Fruit fly (Drosophila melanogaster): Measurements from ENCODE around the gene Axs.

Gene Axs

dm6 chrX:16637594-16638485, 45.9 kb downstream of the Axs start, which contains the start of gene RpS19a (continued):
- TF ChIP-seq cg (GFP tag; optimal IDR thresholded peaks at IDR 0.05) = peak; percentile 72
- TF ChIP-seq NC2α (GFP tag; optimal IDR thresholded peaks at IDR 0.05) = peak; percentile 9
- TF ChIP-seq CG8478 (optimal IDR thresholded peaks at IDR 0.05) = no peak
- peak; percentile 42 for TF ChIP-seq CG11398 (GFP tag; optimal IDR thresholded peaks at IDR 0.05)
- peak; percentile 46 for TF ChIP-seq CG31224 (GFP tag; IDR thresholded peaks at IDR 0.05)
- TF ChIP-seq ind (GFP tag; optimal IDR thresholded peaks at IDR 0.05) = no peak
- TF ChIP-seq CG15514 (GFP tag; optimal IDR thresholded peaks at IDR 0.05) = peak; percentile 78
- peak; percentile 56 for TF ChIP-seq HLH3B (GFP tag; IDR thresholded peaks at IDR 0.05)
- TF ChIP-seq grn (GFP tag; optimal IDR thresholded peaks at IDR 0.05) = peak; percentile 37
- TF ChIP-seq abd-A (tag; optimal IDR thresholded peaks at IDR 0.05) = no peak
- no peak for TF ChIP-seq ftz-f1 (GFP tag; optimal IDR thresholded peaks at IDR 0.05)
- TF ChIP-seq CG2199 (GFP tag; IDR thresholded peaks at IDR 0.05) = peak; percentile 74; the same call in 1 of the 3 replicates
- peak; percentile 66 for TF ChIP-seq CG10959 (GFP tag; IDR thresholded peaks at IDR 0.05)
- peak; percentile 66; the same call in 1 of the 2 replicates for TF ChIP-seq Scr (GFP tag; IDR thresholded peaks at IDR 0.05; ENCODE audit: partially characterized antibody)
- TF ChIP-seq ranshi (GFP tag; IDR thresholded peaks at IDR 0.05) = peak; percentile 72
- TF ChIP-seq C15 (GFP tag; IDR thresholded peaks at IDR 0.05) = peak; percentile 68; the same call in 1 of the 3 replicates
- TF ChIP-seq CG2712 (tag; optimal IDR thresholded peaks at IDR 0.05) = peak; percentile 39
- TF ChIP-seq Hr39 (optimal IDR thresholded peaks at IDR 0.05) = no peak
- peak; percentile 92 for TF ChIP-seq CG11456 (GFP tag; IDR thresholded peaks at IDR 0.05)
- peak; percentile 58 for TF ChIP-seq D19B (GFP tag; optimal IDR thresholded peaks at IDR 0.05)
- TF ChIP-seq Camta (GFP tag; optimal IDR thresholded peaks at IDR 0.05) = peak; percentile 41
- no peak for TF ChIP-seq Xrp1 (GFP tag; IDR thresholded peaks at IDR 0.05)
- peak; percentile 81 for TF ChIP-seq CG1529 (GFP tag; optimal IDR thresholded peaks at IDR 0.05)
- peak; percentile 15 for TF ChIP-seq CG8290 (GFP tag; optimal IDR thresholded peaks at IDR 0.05)
- peak; percentile 78 to 79 for TF ChIP-seq CG8290 (tag; optimal IDR thresholded peaks at IDR 0.05)
- TF ChIP-seq lab (GFP tag; optimal IDR thresholded peaks at IDR 0.05) = peak; percentile 94
- TF ChIP-seq Dll (GFP tag; IDR thresholded peaks at IDR 0.05; ENCODE audit: partially characterized antibody) = peak; percentile 73; the same call in 2 of the 4 replicates
- no peak for TF ChIP-seq CG10462 (GFP tag; optimal IDR thresholded peaks at IDR 0.05)
- TF ChIP-seq danr (GFP tag; IDR thresholded peaks at IDR 0.05) = 0 out of 2 replicates have a peak, but pooled peaks have one; percentile 14
- TF ChIP-seq H15 (GFP tag; IDR thresholded peaks at IDR 0.05) = peak; percentile 67; the same call in 2 of the 3 replicates
- TF ChIP-seq CG3163 (GFP tag; optimal IDR thresholded peaks at IDR 0.05) = peak; percentile 29
- no peak for TF ChIP-seq CG11093 (GFP tag; IDR thresholded peaks at IDR 0.05)
- TF ChIP-seq CG34422 (GFP tag; IDR thresholded peaks at IDR 0.05) = peak; percentile 48; the same call in 1 of the 3 replicates
- TF ChIP-seq nerfin-2 (GFP tag; IDR thresholded peaks at IDR 0.05; ENCODE audit: partially characterized antibody) = no peak
- TF ChIP-seq cad (GFP tag; optimal IDR thresholded peaks at IDR 0.05) = no peak
- TF ChIP-seq cwo (GFP tag; optimal IDR thresholded peaks at IDR 0.05) = peak; percentile 55
- peak; percentile 78 for TF ChIP-seq CG10209 (GFP tag; optimal IDR thresholded peaks at IDR 0.05)
- TF ChIP-seq ci (GFP tag; IDR thresholded peaks at IDR 0.05) = peak; percentile 95
- TF ChIP-seq fru (optimal IDR thresholded peaks at IDR 0.05) = no peak
- no peak for TF ChIP-seq h (optimal IDR thresholded peaks at IDR 0.05)
- TF ChIP-seq CG30403 (GFP tag; optimal IDR thresholded peaks at IDR 0.05) = peak; percentile 50
- no peak for TF ChIP-seq p53 (GFP tag; optimal IDR thresholded peaks at IDR 0.05)
- peak; percentile 72 for TF ChIP-seq Sry-δ (GFP tag; optimal IDR thresholded peaks at IDR 0.05)
- peak; percentile 55 for TF ChIP-seq Oaz (GFP tag; IDR thresholded peaks at IDR 0.05)
- peak; percentile 73 for TF ChIP-seq sob (GFP tag; IDR thresholded peaks at IDR 0.05)
- peak; percentile 66; the same call in 2 of the 3 replicates for TF ChIP-seq Optix (GFP tag; IDR thresholded peaks at IDR 0.05)
- TF ChIP-seq aop (GFP tag; IDR thresholded peaks at IDR 0.05) = no peak
- TF ChIP-seq CG7987 (GFP tag; optimal IDR thresholded peaks at IDR 0.05) = peak; percentile 94
- TF ChIP-seq CG9609 (GFP tag; optimal IDR thresholded peaks at IDR 0.05) = peak; percentile 19
- peak; percentile 72 for TF ChIP-seq Nf-YA (GFP tag; IDR thresholded peaks at IDR 0.05)
- TF ChIP-seq CG14014 (GFP tag; IDR thresholded peaks at IDR 0.05) = peak; percentile 72

All from whole organism, embryonic.